Fruit fly (Drosophila melanogaster) whole organism, embryonic: ENCODE data around the gene CG42525.

Experiments
- B-H2 ChIP-seq: fragments of 200-800 bp; sonication (Bioruptor generic); optimal IDR thresholded peaks from 2 replicates; lab custom pipeline; 2018; ENCODE audit warnings: missing biosample characterization, mild to moderate bottlenecking, missing genetic modification characterization
- Bdp1 ChIP-seq: fragments of 200-800 bp; sonication (Bioruptor generic); optimal IDR thresholded peaks from 3 replicates; lab custom pipeline; 2016; ENCODE audit warnings: missing biosample characterization, missing genetic modification characterization
- CG10147 ChIP-seq: fragments of 200-800 bp; sonication (Bioruptor generic); optimal IDR thresholded peaks from 2 replicates; lab custom pipeline; 2019; ENCODE audit warnings: missing biosample characterization, mild to moderate bottlenecking, missing genetic modification characterization, moderate library complexity
- CG10267 ChIP-seq: fragments of 200-800 bp; sonication (Bioruptor generic); optimal IDR thresholded peaks from 2 replicates; lab custom pipeline; 2018; ENCODE audit warnings: missing biosample characterization, mild to moderate bottlenecking, missing genetic modification characterization, moderate library complexity
- CG11504 ChIP-seq: fragments of 200-800 bp; sonication (Bioruptor generic); optimal IDR thresholded peaks from 3 replicates; lab custom pipeline; 2019; ENCODE audit warnings: missing biosample characterization, mild to moderate bottlenecking, missing genetic modification characterization, moderate library complexity
- CG17186 ChIP-seq: fragments of 200-800 bp; sonication (Bioruptor generic); optimal IDR thresholded peaks from 3 replicates; lab custom pipeline; 2017; ENCODE audit warnings: missing biosample characterization, missing genetic modification reagents, missing genetic modification characterization
- CG2116 ChIP-seq: fragments of 200-800 bp; sonication (Bioruptor generic); optimal IDR thresholded peaks from 3 replicates; lab custom pipeline; 2018; ENCODE audit warnings: missing biosample characterization, mild to moderate bottlenecking, missing genetic modification characterization
- CG2120 ChIP-seq: fragments of 200-800 bp; sonication (Bioruptor generic); optimal IDR thresholded peaks from 3 replicates; lab custom pipeline; 2016; ENCODE audit warnings: missing biosample characterization, missing genetic modification characterization
- CG2678 ChIP-seq: fragments of 200-800 bp; sonication (Bioruptor generic); optimal IDR thresholded peaks from 3 replicates; lab custom pipeline; 2019; ENCODE audit warnings: missing biosample characterization, mild to moderate bottlenecking, missing genetic modification characterization, moderate library complexity
- CG2712 ChIP-seq: fragments of 200-800 bp; optimal IDR thresholded peaks from 3 replicates; lab custom pipeline; 2019; ENCODE audit warnings: missing biosample characterization, mild to moderate bottlenecking, missing genetic modification characterization, moderate library complexity
- CG31365 ChIP-seq: fragments of 200-800 bp; sonication (Bioruptor generic); optimal IDR thresholded peaks from 2 replicates; lab custom pipeline; 2018; ENCODE audit warnings: missing biosample characterization, mild to moderate bottlenecking, missing genetic modification characterization
- CG34224 ChIP-seq: fragments of 200-800 bp; sonication (Bioruptor generic); IDR thresholded peaks from 3 replicates; pipeline ENCODE4 v1.3.6; 2022; ENCODE audit warnings: missing biosample characterization, missing genetic modification characterization; ENCODE audit not compliant: partially characterized antibody
- CG7786 ChIP-seq: fragments of 200-800 bp; sonication (Bioruptor generic); optimal IDR thresholded peaks from 2 replicates; lab custom pipeline; 2016; ENCODE audit warnings: missing biosample characterization, missing genetic modification characterization
- CG8924 ChIP-seq: fragments of 200-800 bp; optimal IDR thresholded peaks from 3 replicates; lab custom pipeline; 2019; ENCODE audit warnings: missing biosample characterization, mild to moderate bottlenecking, missing genetic modification characterization, moderate library complexity
- CG9437 ChIP-seq: fragments of 200-800 bp; sonication (Bioruptor generic); optimal IDR thresholded peaks from 2 replicates; lab custom pipeline; 2018; ENCODE audit warnings: missing biosample characterization, mild to moderate bottlenecking, missing genetic modification characterization
- CG9797 ChIP-seq: fragments of 200-800 bp; sonication (Bioruptor generic); optimal IDR thresholded peaks from 3 replicates; lab custom pipeline; 2018; ENCODE audit warnings: missing biosample characterization, mild to moderate bottlenecking, missing genetic modification characterization
- CHES-1-like ChIP-seq: fragments of 200-800 bp; sonication (Bioruptor generic); optimal IDR thresholded peaks from 2 replicates; lab custom pipeline; 2016; ENCODE audit warnings: missing biosample characterization, missing genetic modification characterization
- Dp ChIP-seq: fragments of 200-800 bp; sonication (Bioruptor generic); optimal IDR thresholded peaks from 2 replicates; lab custom pipeline; 2018; ENCODE audit warnings: missing biosample characterization, mild to moderate bottlenecking, missing genetic modification characterization, moderate library complexity
- Hmx ChIP-seq: fragments of 200-800 bp; sonication (Bioruptor generic); optimal IDR thresholded peaks from 2 replicates; lab custom pipeline; 2016; ENCODE audit warnings: missing biosample characterization, missing genetic modification characterization
- Mes4 ChIP-seq: fragments of 200-800 bp; sonication (Bioruptor generic); optimal IDR thresholded peaks from 2 replicates; lab custom pipeline; 2016; ENCODE audit warnings: missing biosample characterization, missing genetic modification characterization
- Optix ChIP-seq: fragments of 200-800 bp; sonication (Bioruptor generic); IDR thresholded peaks from 3 replicates; pipeline ENCODE4 v1.3.6; 2022; ENCODE audit warnings: missing biosample characterization, missing genetic modification characterization
- PHDP ChIP-seq: fragments of 200-800 bp; sonication (Bioruptor generic); optimal IDR thresholded peaks from 3 replicates; lab custom pipeline; 2018; ENCODE audit warnings: missing biosample characterization, mild to moderate bottlenecking, missing genetic modification characterization, moderate library complexity
- Tbp ChIP-seq: fragments of >200 bp; optimal IDR thresholded peaks from 2 replicates; lab custom pipeline; 2018; ENCODE audit warnings: missing biosample characterization, missing genetic modification characterization
- Xbp1 ChIP-seq: fragments of 200-800 bp; sonication (Bioruptor generic); optimal IDR thresholded peaks from 3 replicates; lab custom pipeline; 2016; ENCODE audit warnings: missing biosample characterization, mild to moderate bottlenecking, missing genetic modification characterization
- YL-1 ChIP-seq: fragments of 200-800 bp; sonication (Bioruptor generic); optimal IDR thresholded peaks from 3 replicates; lab custom pipeline; 2017; ENCODE audit warnings: missing biosample characterization, mild to moderate bottlenecking, missing genetic modification characterization
- aop ChIP-seq: fragments of 200-800 bp; sonication (Bioruptor generic); IDR thresholded peaks from 2 replicates; pipeline ENCODE4 v1.3.6; 2022; ENCODE audit warnings: missing biosample characterization, missing genetic modification characterization
- cg ChIP-seq: fragments of 200-800 bp; sonication (Bioruptor generic); optimal IDR thresholded peaks from 3 replicates; lab custom pipeline; 2019; ENCODE audit warnings: missing biosample characterization, mild to moderate bottlenecking, missing genetic modification characterization, moderate library complexity
- chm ChIP-seq: fragments of 200-800 bp; sonication (Bioruptor generic); IDR thresholded peaks from 2 replicates; pipeline ENCODE4 v1.3.6; 2022; ENCODE audit warnings: missing biosample characterization, missing genetic modification characterization
- dati ChIP-seq: fragments of 200-800 bp; sonication (Bioruptor generic); IDR thresholded peaks from 2 replicates; pipeline ENCODE4 v1.3.6; 2022; ENCODE audit warnings: missing biosample characterization, missing genetic modification characterization
- ftz-f1 ChIP-seq: fragments of 200-800 bp; sonication (Bioruptor generic); optimal IDR thresholded peaks from 2 replicates; lab custom pipeline; 2016; ENCODE audit warnings: missing biosample characterization, missing genetic modification characterization
- fu2 ChIP-seq: fragments of 200-800 bp; sonication (Bioruptor generic); optimal IDR thresholded peaks from 2 replicates; lab custom pipeline; 2016; ENCODE audit warnings: missing biosample characterization, missing genetic modification characterization
- gfzf ChIP-seq: fragments of 200-800 bp; sonication (Bioruptor generic); optimal IDR thresholded peaks from 2 replicates; lab custom pipeline; 2016; ENCODE audit warnings: missing biosample characterization, mild to moderate bottlenecking, missing genetic modification characterization, moderate library complexity
- mirr ChIP-seq: fragments of 200-800 bp; sonication (Bioruptor generic); optimal IDR thresholded peaks from 3 replicates; lab custom pipeline; 2018; ENCODE audit warnings: missing biosample characterization, mild to moderate bottlenecking, missing genetic modification characterization
- nerfin-1 ChIP-seq: fragments of 200-800 bp; sonication (Bioruptor generic); optimal IDR thresholded peaks from 3 replicates; lab custom pipeline; 2019; ENCODE audit warnings: missing biosample characterization, mild to moderate bottlenecking, missing genetic modification characterization, moderate library complexity
- onecut ChIP-seq: fragments of 200-800 bp; sonication (Bioruptor generic); IDR thresholded peaks from 2 replicates; pipeline ENCODE4 v1.3.6; 2022; ENCODE audit warnings: missing biosample characterization, missing genetic modification characterization
- pita ChIP-seq: fragments of 200-800 bp; sonication (Bioruptor generic); optimal IDR thresholded peaks from 2 replicates; lab custom pipeline; 2017; ENCODE audit warnings: missing biosample characterization, mild to moderate bottlenecking, missing genetic modification characterization
- salm ChIP-seq: fragments of 200-800 bp; sonication (Bioruptor generic); optimal IDR thresholded peaks from 2 replicates; lab custom pipeline; 2018; ENCODE audit warnings: missing biosample characterization, mild to moderate bottlenecking, missing genetic modification characterization
- scrt ChIP-seq: fragments of 200-800 bp; sonication (Bioruptor generic); optimal IDR thresholded peaks from 2 replicates; lab custom pipeline; 2018; ENCODE audit warnings: missing biosample characterization, mild to moderate bottlenecking, missing genetic modification characterization, moderate library complexity
- sna ChIP-seq: fragments of 200-800 bp; sonication (Bioruptor generic); IDR thresholded peaks from 2 replicates; pipeline ENCODE4 v1.3.6; 2022; ENCODE audit warnings: missing biosample characterization, missing genetic modification characterization; ENCODE audit not compliant: partially characterized antibody
- tap ChIP-seq: fragments of 200-800 bp; optimal IDR thresholded peaks from 3 replicates; lab custom pipeline; 2019; ENCODE audit warnings: missing biosample characterization, mild to moderate bottlenecking, missing genetic modification characterization, moderate library complexity
- vfl ChIP-seq: fragments of 200-800 bp; sonication (Bioruptor generic); optimal IDR thresholded peaks from 2 replicates; lab custom pipeline; 2016; ENCODE audit warnings: missing biosample characterization, missing genetic modification characterization
- zen ChIP-seq: fragments of 200-800 bp; sonication (Bioruptor generic); optimal IDR thresholded peaks from 3 replicates; lab custom pipeline; 2018; ENCODE audit warnings: missing biosample characterization, mild to moderate bottlenecking, missing genetic modification characterization, moderate library complexity
- zen2 ChIP-seq: fragments of 200-800 bp; sonication (Bioruptor generic); IDR thresholded peaks from 3 replicates; pipeline ENCODE4 v1.3.6; 2022; ENCODE audit warnings: missing biosample characterization, missing genetic modification characterization; ENCODE audit not compliant: partially characterized antibody
- zf30C ChIP-seq: fragments of 200-800 bp; sonication (Bioruptor generic); optimal IDR thresholded peaks from 3 replicates; lab custom pipeline; 2018; ENCODE audit warnings: missing biosample characterization, mild to moderate bottlenecking, missing genetic modification characterization
- zfh2 ChIP-seq: fragments of 200-800 bp; sonication (Bioruptor generic); optimal IDR thresholded peaks from 2 replicates; lab custom pipeline; 2016; ENCODE audit warnings: missing biosample characterization, missing genetic modification characterization

Gene CG42525

DNA sequence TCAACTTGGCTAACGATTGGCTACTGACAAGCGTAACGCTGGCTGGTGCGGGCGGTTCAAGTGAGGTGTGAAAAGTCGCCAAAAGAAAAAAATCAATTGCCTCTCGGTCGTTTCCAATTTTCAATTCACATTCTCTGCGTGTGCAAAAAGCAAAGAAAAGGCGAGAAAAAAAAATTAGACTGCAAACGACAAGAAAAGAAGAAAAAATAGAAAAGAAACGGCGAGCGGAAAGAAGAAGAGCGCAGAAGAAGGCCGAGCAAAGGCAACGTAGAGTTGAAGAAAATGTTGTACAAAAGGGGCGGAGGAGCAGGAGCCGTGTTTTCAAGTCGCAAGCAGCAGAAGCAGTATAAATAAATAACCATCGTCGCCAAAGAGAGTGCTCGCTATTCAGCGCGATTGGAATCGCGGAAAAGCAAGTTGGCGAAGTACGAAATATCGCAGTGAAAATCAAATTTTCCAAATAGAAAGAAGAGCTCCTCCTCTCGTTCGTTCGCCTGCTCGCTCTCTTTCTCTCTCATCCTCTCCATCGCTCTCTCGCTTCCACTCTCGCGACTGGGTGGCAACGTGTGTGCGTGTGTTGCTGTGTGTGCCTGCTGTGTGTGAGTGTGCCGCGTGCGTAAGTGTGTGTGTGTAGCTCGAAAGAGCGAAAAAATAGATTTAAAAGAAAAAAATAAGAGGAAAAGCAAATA, 36.4 kb upstream of the CG42525 start (continued):
- TF ChIP-seq CG7786 (GFP tag; lab: Kevin White, UChicago) (no peak), CG31365 (tag; lab: Kevin White, UChicago) (no peak), zf30C (GFP tag; lab: Kevin White, UChicago) (no peak), Mes4 (GFP tag; lab: Kevin White, UChicago) (no peak), Dp (GFP tag; lab: Kevin White, UChicago) (no peak), mirr (no peak), ftz-f1 (GFP tag; lab: Kevin White, UChicago) (peak; percentile 34), YL-1 (GFP tag; lab: Kevin White, UChicago) (peak; percentile 8), tap (tag; lab: Kevin White, UChicago) (no peak), nerfin-1 (tag; lab: Kevin White, UChicago) (peak; percentile 41)

dm6 chr3L:3224740-3225719, 35.5 kb upstream of the CG42525 start, which contains the start of gene Larp4B:
Gene Larp4B, plus strand, starts transcription at chr3L:3224838.
- TF ChIP-seq dati (no peak), Tbp (GFP tag; lab: Kevin White, UChicago) (no peak), cg (GFP tag; lab: Kevin White, UChicago) (no peak), chm (GFP tag; lab: Robert Waterston, UW) (no peak), onecut (GFP tag; lab: Robert Waterston, UW) (no peak), CG2120 (GFP tag; lab: Kevin White, UChicago) (peak; percentile 48), gfzf (GFP tag; lab: Kevin White, UChicago) (peak; percentile 98), pita (GFP tag; lab: Kevin White, UChicago) (peak; percentile 86), fu2 (peak; percentile 8), scrt (GFP tag; lab: Kevin White, UChicago) (no peak), nerfin-1 (tag; lab: Kevin White, UChicago) (peak; percentile 17), zen2 (GFP tag; lab: Robert Waterston, UW) (0 out of 3 replicates have a peak, but pooled peaks have one; percentile 39), CG9797 (GFP tag; lab: Kevin White, UChicago) (peak; percentile 82), CG2116 (GFP tag; lab: Kevin White, UChicago) (peak; percentile 98), CG17186 (GFP tag; lab: Kevin White, UChicago) (peak; percentile 42), salm (tag; lab: Kevin White, UChicago) (peak; percentile 8), CG2712 (tag; lab: Kevin White, UChicago) (peak; percentile 19), CG8924 (tag; lab: Kevin White, UChicago) (peak; percentile 20), Xbp1 (GFP tag; lab: Kevin White, UChicago) (peak; percentile 21), CG2678 (tag; lab: Kevin White, UChicago) (no peak), CG34224 (peak; percentile 55), CHES-1-like (GFP tag; lab: Kevin White, UChicago) (peak; percentile 25), aop (no peak), zen (tag; lab: Kevin White, UChicago) (peak; percentile 27), vfl (GFP tag; lab: Kevin White, UChicago) (no peak), Optix (no peak), CG9437 (GFP tag; lab: Kevin White, UChicago) (peak; percentile 46), B-H2 (peak; percentile 28), sna (GFP tag; lab: Robert Waterston, UW) (peak; percentile 66), PHDP (tag; lab: Kevin White, UChicago) (peak; percentile 2), Bdp1 (GFP tag; lab: Kevin White, UChicago) (no peak), CG10147 (GFP tag; lab: Kevin White, UChicago) (peak; percentile 22), zfh2 (GFP tag; lab: Kevin White, UChicago) (peak; percentile 35), CG11504 (tag; lab: Kevin White, UChicago) (no peak), Hmx (GFP tag; lab: Kevin White, UChicago) (no peak), CG10267 (tag; lab: Kevin White, UChicago) (peak; percentile 24)
